Worm (Caenorhabditis elegans) whole organism, late embryonic: ENCODE results near the gene R09F10.3.

Experiments
- F13H6.1 ChIP-seq: sonication (generic microtip); optimal IDR thresholded peaks from 2 replicates; lab custom pipeline; 2016; ENCODE audit warnings: missing genetic modification characterization, missing compliant biosample characterization
- Y22D7AL.16 ChIP-seq: sonication (generic microtip); optimal IDR thresholded peaks from 2 replicates; lab custom pipeline; 2016; ENCODE audit warnings: missing genetic modification characterization, missing compliant biosample characterization
- ama-1 ChIP-seq: fragments of 150-350 bp; optimal IDR thresholded peaks from 2 replicates; lab custom pipeline; 2014
- ceh-22 ChIP-seq: sonication (generic microtip); optimal IDR thresholded peaks from 2 replicates; lab custom pipeline; 2017; ENCODE audit warnings: missing biosample characterization, missing genetic modification characterization
- elt-2 ChIP-seq: sonication (generic microtip); optimal IDR thresholded peaks from 2 replicates; lab custom pipeline; 2016; ENCODE audit warnings: missing genetic modification reagents, missing genetic modification characterization, missing compliant biosample characterization
- elt-4 ChIP-seq: sonication (generic microtip); optimal IDR thresholded peaks from 2 replicates; lab custom pipeline; 2016; ENCODE audit warnings: missing genetic modification characterization, missing compliant biosample characterization
- hlh-6 ChIP-seq: sonication (generic microtip); optimal IDR thresholded peaks from 2 replicates; lab custom pipeline; 2016; ENCODE audit warnings: missing genotype, missing genetic modification characterization, missing compliant biosample characterization
- nhr-11 ChIP-seq: fragments of 150-350 bp; optimal IDR thresholded peaks from 2 replicates; lab custom pipeline; 2014; ENCODE audit warnings: missing biosample characterization, missing genetic modification characterization
- pqm-1 ChIP-seq: sonication (generic microtip); optimal IDR thresholded peaks from 2 replicates; lab custom pipeline; 2016; ENCODE audit warnings: missing genetic modification characterization, missing compliant biosample characterization
- ref-2 ChIP-seq: sonication (generic microtip); optimal IDR thresholded peaks from 2 replicates; lab custom pipeline; 2016; ENCODE audit warnings: missing genetic modification characterization, missing compliant biosample characterization
- rnt-1 ChIP-seq: sonication (generic microtip); optimal IDR thresholded peaks from 2 replicates; lab custom pipeline; 2016; ENCODE audit warnings: missing genetic modification characterization, missing compliant biosample characterization
- unc-42 ChIP-seq: sonication (generic microtip); optimal IDR thresholded peaks from 2 replicates; lab custom pipeline; 2016; ENCODE audit warnings: missing genotype, missing genetic modification characterization, missing compliant biosample characterization

DNA sequence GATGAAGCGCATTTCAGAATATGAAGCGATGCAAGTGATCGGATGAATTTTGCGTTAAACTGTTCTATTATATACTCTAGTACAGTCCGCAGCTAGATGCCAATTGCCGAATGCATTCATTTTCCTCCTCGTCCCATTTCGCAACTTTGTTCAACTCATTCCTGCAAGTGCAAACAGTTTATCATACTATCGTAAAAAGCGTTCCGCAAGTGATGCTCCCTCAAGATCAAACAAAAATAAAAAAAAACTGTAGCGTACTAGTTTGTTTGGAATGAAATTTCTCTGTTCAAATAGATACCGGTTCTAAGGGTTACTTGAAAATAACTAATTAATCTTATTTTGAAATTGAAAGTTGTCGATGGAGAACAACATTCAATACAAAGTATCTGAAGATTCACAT is 26.5 kb downstream of the R09F10.3 start, which contains the start of gene pqn-57:
- TF ChIP-seq ref-2 (tag; lab: Kevin White, UChicago): no peak
- TF ChIP-seq unc-42 (tag; lab: Kevin White, UChicago): no peak
- no peak for TF ChIP-seq F13H6.1 (tag; lab: Kevin White, UChicago)
- TF ChIP-seq pqm-1 (tag; lab: Kevin White, UChicago): no peak
- TF ChIP-seq rnt-1: no peak
- no peak for TF ChIP-seq nhr-11 (tag; lab: Kevin White, UChicago)
- no peak for TF ChIP-seq Y22D7AL.16 (tag; lab: Kevin White, UChicago)
- no peak for TF ChIP-seq ceh-22 (tag; lab: Kevin White, UChicago)
- no peak for TF ChIP-seq elt-2
- no peak for TF ChIP-seq elt-4 (tag; lab: Kevin White, UChicago)
- no peak for TF ChIP-seq hlh-6 (tag; lab: Kevin White, UChicago)
- no peak for TF ChIP-seq ama-1 (lab: Kevin White, UChicago)
